Worm (Caenorhabditis elegans): Measurements from ENCODE around the gene B0432.10.

ce11 chrII:320783-321182 is 34.7 kb upstream of the B0432.10 start:
- TF ChIP-seq him-1 (tag; optimal IDR thresholded peaks at IDR 0.05) (no peak), W03F9.2 (tag; optimal IDR thresholded peaks at IDR 0.05) (no peak), dao-5 (tag; optimal IDR thresholded peaks at IDR 0.05) (no peak)
